Worm (Caenorhabditis elegans) whole organism, midembryonic: ENCODE results near the gene K06H6.5.

Experiments
- T22C8.4 ChIP-seq: fragments of 200-800 bp; sonication (Bioruptor generic); IDR thresholded peaks from 2 replicates; pipeline ENCODE4 v1.3.6; 2022; ENCODE audit warnings: missing genetic modification characterization, missing compliant biosample characterization
- klf-2 ChIP-seq: fragments of 200-800 bp; sonication (Bioruptor generic); conservative IDR thresholded peaks from 2 replicates; pipeline ENCODE4 v1.3.6; 2022; ENCODE audit warnings: missing genetic modification reagents, missing genetic modification characterization, missing compliant biosample characterization
- med-1 ChIP-seq: sonication (generic microtip); optimal IDR thresholded peaks from 2 replicates; lab custom pipeline; 2017; ENCODE audit warnings: missing genetic modification characterization, mild to moderate bottlenecking, missing compliant biosample characterization, antibody characterized with exemption, missing genetic modification reagents; ENCODE audit not compliant: insufficient read depth
- ref-1 ChIP-seq: fragments of 200-800 bp; sonication (Bioruptor generic); conservative IDR thresholded peaks from 2 replicates; pipeline ENCODE4 v1.3.6; 2022; ENCODE audit warnings: missing genetic modification reagents, missing genetic modification characterization, missing compliant biosample characterization
- tab-1 ChIP-seq: fragments of 200-800 bp; sonication (Bioruptor generic); IDR thresholded peaks from 2 replicates; pipeline ENCODE4 v1.3.6; 2022; ENCODE audit warnings: missing genetic modification characterization, missing compliant biosample characterization
- ztf-23 ChIP-seq: fragments of 200-800 bp; sonication (Bioruptor generic); IDR thresholded peaks from 2 replicates; pipeline ENCODE4 v1.3.6; 2022; ENCODE audit warnings: missing genetic modification reagents, missing genetic modification characterization, missing compliant biosample characterization

ce11 chrV:559940-560339 is 16.2 kb upstream of the K06H6.5 start, which contains the start of gene srx-7:
- no peak for TF ChIP-seq tab-1 (GFP tag; lab: Robert Waterston, UW)
- no peak for TF ChIP-seq ztf-23 (GFP tag; lab: Robert Waterston, UW)
- no peak for TF ChIP-seq klf-2 (GFP tag; lab: Robert Waterston, UW)
- no peak for TF ChIP-seq ref-1 (GFP tag; lab: Robert Waterston, UW)
- no peak for TF ChIP-seq T22C8.4 (GFP tag; lab: Robert Waterston, UW)
- TF ChIP-seq med-1: no peak
